Fruit fly (Drosophila melanogaster) whole organism, embryonic: ENCODE data around the gene CG18810.

ENCODE experiments used
- Atf6 ChIP-seq: fragments of 200-800 bp; sonication (Bioruptor generic); IDR thresholded peaks from 2 replicates; pipeline ENCODE4 v1.3.6; 2022; ENCODE audit warnings: missing biosample characterization, missing genetic modification characterization
- CG10209 ChIP-seq: fragments of 200-800 bp; sonication (Bioruptor generic); optimal IDR thresholded peaks from 3 replicates; lab custom pipeline; 2017; ENCODE audit warnings: missing biosample characterization, mild to moderate bottlenecking, missing genetic modification characterization, missing genetic modification reagents
- CG11247 ChIP-seq: fragments of 200-800 bp; sonication (Bioruptor generic); IDR thresholded peaks from 2 replicates; pipeline ENCODE4 v1.3.6; 2022; ENCODE audit warnings: missing biosample characterization, missing genetic modification characterization
- CG14014 ChIP-seq: fragments of 200-800 bp; sonication (Bioruptor generic); IDR thresholded peaks from 2 replicates; pipeline ENCODE4 v1.3.6; 2022; ENCODE audit warnings: missing biosample characterization, missing genetic modification characterization
- CG1647 ChIP-seq: fragments of 200-800 bp; sonication (Bioruptor generic); optimal IDR thresholded peaks from 3 replicates; lab custom pipeline; 2016; ENCODE audit warnings: missing biosample characterization, missing genetic modification characterization
- CG16779 ChIP-seq: fragments of 200-800 bp; sonication (Bioruptor generic); IDR thresholded peaks from 2 replicates; pipeline ENCODE4 v1.3.6; 2022; ENCODE audit warnings: missing biosample characterization, missing genetic modification characterization
- CG18011 ChIP-seq: fragments of 200-800 bp; sonication (Bioruptor generic); optimal IDR thresholded peaks from 2 replicates; lab custom pipeline; 2017; ENCODE audit warnings: missing biosample characterization, missing genetic modification characterization, mild to moderate bottlenecking, moderate library complexity, missing genotype
- CG2202 ChIP-seq: fragments of 200-800 bp; sonication (Bioruptor generic); optimal IDR thresholded peaks from 2 replicates; lab custom pipeline; 2018; ENCODE audit warnings: missing biosample characterization, mild to moderate bottlenecking, missing genetic modification characterization
- CG2712 ChIP-seq: fragments of 200-800 bp; optimal IDR thresholded peaks from 3 replicates; lab custom pipeline; 2019; ENCODE audit warnings: missing biosample characterization, mild to moderate bottlenecking, missing genetic modification characterization, moderate library complexity
- CG2889 ChIP-seq: fragments of 200-800 bp; sonication (Bioruptor generic); IDR thresholded peaks from 3 replicates; pipeline ENCODE4 v1.3.6; 2022; ENCODE audit warnings: missing biosample characterization, missing genetic modification characterization
- CG30403 ChIP-seq: fragments of 200-800 bp; sonication (Bioruptor generic); optimal IDR thresholded peaks from 3 replicates; lab custom pipeline; 2016; ENCODE audit warnings: missing biosample characterization, missing genetic modification characterization
- CG30431 ChIP-seq: fragments of 200-800 bp; sonication (Bioruptor generic); optimal IDR thresholded peaks from 2 replicates; lab custom pipeline; 2017; ENCODE audit warnings: missing biosample characterization, missing genetic modification characterization
- CG33213 ChIP-seq: fragments of 200-800 bp; sonication (Bioruptor generic); optimal IDR thresholded peaks from 3 replicates; lab custom pipeline; 2016; ENCODE audit warnings: missing biosample characterization, missing genetic modification characterization
- CG33557 ChIP-seq: fragments of 200-800 bp; sonication (Bioruptor generic); optimal IDR thresholded peaks from 2 replicates; lab custom pipeline; 2019; ENCODE audit warnings: missing biosample characterization, mild to moderate bottlenecking, missing genetic modification characterization, moderate library complexity
- CG34376 ChIP-seq: fragments of 200-800 bp; sonication (Bioruptor generic); optimal IDR thresholded peaks from 2 replicates; lab custom pipeline; 2018; ENCODE audit warnings: missing biosample characterization, mild to moderate bottlenecking, missing genetic modification characterization
- CG3995 ChIP-seq: fragments of 200-800 bp; sonication (Bioruptor generic); optimal IDR thresholded peaks from 3 replicates; lab custom pipeline; 2016; ENCODE audit warnings: missing biosample characterization, missing genetic modification characterization
- CG42726 ChIP-seq: fragments of 200-800 bp; sonication (Bioruptor generic); IDR thresholded peaks from 2 replicates; pipeline ENCODE4 v1.3.6; 2022; ENCODE audit warnings: missing biosample characterization, missing genetic modification characterization; ENCODE audit not compliant: partially characterized antibody
- CG5245 ChIP-seq: fragments of 200-800 bp; sonication (Bioruptor generic); optimal IDR thresholded peaks from 3 replicates; lab custom pipeline; 2016; ENCODE audit warnings: missing biosample characterization, missing genetic modification characterization
- CG6175 ChIP-seq: fragments of 200-800 bp; sonication (Bioruptor generic); IDR thresholded peaks from 3 replicates; pipeline ENCODE4 v1.3.6; 2022; ENCODE audit warnings: missing biosample characterization, missing genetic modification characterization
- CG6654 ChIP-seq: fragments of 200-800 bp; sonication (Bioruptor generic); optimal IDR thresholded peaks from 2 replicates; lab custom pipeline; 2017; ENCODE audit warnings: missing biosample characterization, mild to moderate bottlenecking, missing genetic modification characterization
- CG6689 ChIP-seq: fragments of 200-800 bp; sonication (Bioruptor generic); IDR thresholded peaks from 2 replicates; pipeline ENCODE4 v1.3.6; 2022; ENCODE audit warnings: missing biosample characterization, missing genetic modification characterization
- CG7271 ChIP-seq: fragments of 200-800 bp; sonication (Bioruptor generic); optimal IDR thresholded peaks from 2 replicates; lab custom pipeline; 2018; ENCODE audit warnings: missing biosample characterization, mild to moderate bottlenecking, missing genetic modification characterization, moderate library complexity
- CG7786 ChIP-seq: fragments of 200-800 bp; sonication (Bioruptor generic); optimal IDR thresholded peaks from 2 replicates; lab custom pipeline; 2016; ENCODE audit warnings: missing biosample characterization, missing genetic modification characterization
- CG7963 ChIP-seq: fragments of 200-800 bp; sonication (Bioruptor generic); IDR thresholded peaks from 3 replicates; pipeline ENCODE4 v1.3.6; 2022; ENCODE audit warnings: missing biosample characterization, missing genetic modification characterization; ENCODE audit not compliant: partially characterized antibody
- CG8388 ChIP-seq: fragments of 200-800 bp; sonication (Bioruptor generic); optimal IDR thresholded peaks from 2 replicates; lab custom pipeline; 2019; ENCODE audit warnings: missing biosample characterization, mild to moderate bottlenecking, missing genetic modification characterization, moderate library complexity
- CG9215 ChIP-seq: fragments of 200-800 bp; sonication (Bioruptor generic); IDR thresholded peaks from 2 replicates; pipeline ENCODE4 v1.3.6; 2022; ENCODE audit warnings: missing biosample characterization, missing genetic modification characterization
- Chrac-16 ChIP-seq: fragments of 200-800 bp; sonication (Bioruptor generic); optimal IDR thresholded peaks from 3 replicates; lab custom pipeline; 2016; ENCODE audit warnings: missing biosample characterization, missing genetic modification characterization
- D19B ChIP-seq: fragments of 200-800 bp; sonication (Bioruptor generic); optimal IDR thresholded peaks from 2 replicates; lab custom pipeline; 2017; ENCODE audit warnings: missing biosample characterization, mild to moderate bottlenecking, missing genetic modification characterization
- Dek ChIP-seq: fragments of 200-800 bp; sonication (Bioruptor generic); optimal IDR thresholded peaks from 3 replicates; lab custom pipeline; 2019; ENCODE audit warnings: missing biosample characterization, mild to moderate bottlenecking, missing genetic modification characterization, moderate library complexity
- Dref ChIP-seq: fragments of 200-800 bp; sonication (Bioruptor generic); IDR thresholded peaks from 2 replicates; pipeline ENCODE4 v1.3.6; 2022; ENCODE audit warnings: missing biosample characterization, missing genetic modification characterization
- H15 ChIP-seq: fragments of 200-800 bp; sonication (Bioruptor generic); IDR thresholded peaks from 3 replicates; pipeline ENCODE4 v1.3.6; 2022; ENCODE audit warnings: missing biosample characterization, missing genetic modification characterization
- HLH4C ChIP-seq: fragments of 200-800 bp; sonication (Bioruptor generic); IDR thresholded peaks from 3 replicates; pipeline ENCODE4 v1.3.6; 2022; ENCODE audit warnings: missing biosample characterization, missing genetic modification characterization; ENCODE audit not compliant: partially characterized antibody
- Hr3 ChIP-seq: fragments of 200-800 bp; sonication (Bioruptor generic); optimal IDR thresholded peaks from 3 replicates; lab custom pipeline; 2016; ENCODE audit warnings: missing biosample characterization, missing genetic modification characterization
- MBD-R2 ChIP-seq: fragments of 200-800 bp; sonication (Bioruptor generic); IDR thresholded peaks from 2 replicates; pipeline ENCODE4 v1.3.6; 2022; ENCODE audit warnings: missing biosample characterization, missing genetic modification characterization
- Mes4 ChIP-seq: fragments of 200-800 bp; sonication (Bioruptor generic); optimal IDR thresholded peaks from 2 replicates; lab custom pipeline; 2016; ENCODE audit warnings: missing biosample characterization, missing genetic modification characterization
- ap ChIP-seq: fragments of 200-800 bp; sonication (Bioruptor generic); IDR thresholded peaks from 2 replicates; pipeline ENCODE4 v1.3.6; 2022; ENCODE audit warnings: missing biosample characterization, missing genetic modification characterization
- bigmax ChIP-seq: fragments of 200-800 bp; sonication (Bioruptor generic); optimal IDR thresholded peaks from 2 replicates; lab custom pipeline; 2018; ENCODE audit warnings: missing biosample characterization, mild to moderate bottlenecking, missing genetic modification characterization
- chif ChIP-seq, 2 experiments: fragments of 200-800 bp; sonication (Bioruptor generic); optimal IDR thresholded peaks; 3 replicates each; lab custom pipeline; 2016; ENCODE audit warnings: missing biosample characterization in 2 of 2, missing genetic modification characterization in 2 of 2
- chinmo ChIP-seq: fragments of 200-800 bp; sonication (Bioruptor generic); IDR thresholded peaks from 4 replicates; pipeline ENCODE4 v1.3.6; 2022; ENCODE audit warnings: missing biosample characterization, missing genetic modification characterization; ENCODE audit not compliant: partially characterized antibody
- crp ChIP-seq, 2 experiments: fragments of 200-800 bp; sonication (Bioruptor generic); optimal IDR thresholded peaks; 2 replicates in 1 of 2; 3 replicates in 1 of 2; lab custom pipeline; 2017; ENCODE audit warnings: missing biosample characterization in 2 of 2, missing genetic modification characterization in 2 of 2, mild to moderate bottlenecking in 1 of 2, moderate library complexity in 1 of 2
- danr ChIP-seq: fragments of 200-800 bp; sonication (Bioruptor generic); IDR thresholded peaks from 2 replicates; pipeline ENCODE4 v1.3.6; 2022; ENCODE audit warnings: missing biosample characterization, missing genetic modification characterization
- dimm ChIP-seq: fragments of 200-800 bp; sonication (Bioruptor generic); IDR thresholded peaks from 2 replicates; pipeline ENCODE4 v1.3.6; 2022; ENCODE audit warnings: missing biosample characterization, missing genetic modification characterization
- dpn ChIP-seq, 2 experiments: fragments of 200-800 bp; sonication (Bioruptor generic); optimal IDR thresholded peaks; 3 replicates each; lab custom pipeline; 2016; ENCODE audit warnings: missing biosample characterization in 2 of 2, missing genetic modification characterization in 2 of 2
- ftz-f1 ChIP-seq: fragments of 200-800 bp; sonication (Bioruptor generic); optimal IDR thresholded peaks from 2 replicates; lab custom pipeline; 2016; ENCODE audit warnings: missing biosample characterization, missing genetic modification characterization
- hb ChIP-seq: fragments of 200-800 bp; sonication (Bioruptor generic); IDR thresholded peaks from 3 replicates; pipeline ENCODE4 v1.3.6; 2022; ENCODE audit warnings: missing biosample characterization, missing genetic modification characterization; ENCODE audit not compliant: partially characterized antibody
- hbn ChIP-seq: fragments of 200-800 bp; sonication (Bioruptor generic); IDR thresholded peaks from 2 replicates; pipeline ENCODE4 v1.3.6; 2022; ENCODE audit warnings: missing biosample characterization, missing genetic modification characterization; ENCODE audit not compliant: partially characterized antibody
- insv ChIP-seq, 2 experiments: fragments of 200-800 bp; sonication (Bioruptor generic); optimal IDR thresholded peaks; 3 replicates each; lab custom pipeline; 2016 to 2018; ENCODE audit warnings: missing biosample characterization in 2 of 2, missing genetic modification characterization in 2 of 2
- mld ChIP-seq: fragments of 200-800 bp; sonication (Bioruptor generic); IDR thresholded peaks from 3 replicates; pipeline ENCODE4 v1.3.6; 2022; ENCODE audit warnings: missing biosample characterization, missing genetic modification characterization; ENCODE audit not compliant: partially characterized antibody
- salm ChIP-seq: fragments of 200-800 bp; sonication (Bioruptor generic); optimal IDR thresholded peaks from 2 replicates; lab custom pipeline; 2018; ENCODE audit warnings: missing biosample characterization, mild to moderate bottlenecking, missing genetic modification characterization
- tgo ChIP-seq: fragments of 200-800 bp; sonication (Bioruptor generic); IDR thresholded peaks from 3 replicates; pipeline ENCODE4 v1.3.6; 2022; ENCODE audit warnings: missing biosample characterization, missing genetic modification characterization
- vnd ChIP-seq: fragments of 200-800 bp; sonication (Bioruptor generic); IDR thresholded peaks from 3 replicates; pipeline ENCODE4 v1.3.6; 2022; ENCODE audit warnings: missing biosample characterization, missing genetic modification characterization; ENCODE audit not compliant: partially characterized antibody

Gene CG18810

DNA sequence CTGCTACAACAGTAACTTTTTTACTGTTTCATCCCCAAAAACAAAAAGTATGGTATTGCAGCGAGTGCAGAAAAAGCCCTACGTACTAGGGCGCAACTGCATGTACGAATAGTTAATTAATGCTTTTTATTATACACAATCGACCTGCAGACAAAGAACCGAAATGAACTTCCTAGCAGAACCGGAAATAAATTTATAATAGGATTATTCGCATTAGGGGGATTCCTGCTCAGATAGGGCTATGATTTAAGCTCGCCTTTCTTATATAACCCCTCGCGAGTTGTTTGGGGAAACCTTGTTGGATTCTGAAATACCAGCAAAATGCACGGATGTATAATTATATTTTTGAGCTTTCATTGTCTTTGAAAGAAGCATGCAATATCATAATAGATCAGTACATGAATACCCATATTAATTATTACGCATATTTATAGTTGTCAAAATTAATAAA is 33.0 kb downstream of the CG18810 start, which contains the start of gene Cen:
TSS of gene Cen (minus strand) at position 199 of the 451 bp plus-strand sequence.
- no peak for TF ChIP-seq Dref (GFP tag; lab: Robert Waterston, UW)
- peak; percentile 1 for TF ChIP-seq CG7271 (tag; lab: Kevin White, UChicago)
- TF ChIP-seq D19B (GFP tag; lab: Kevin White, UChicago) = no peak
- TF ChIP-seq mld (GFP tag; lab: Robert Waterston, UW) = no peak
- TF ChIP-seq Mes4 (GFP tag; lab: Kevin White, UChicago) = peak; percentile 18
- no peak for TF ChIP-seq Atf6 (GFP tag; lab: Robert Waterston, UW)
- TF ChIP-seq CG42726 = no peak
- TF ChIP-seq Dek (tag; lab: Kevin White, UChicago) = no peak
- TF ChIP-seq hbn (GFP tag; lab: Robert Waterston, UW) = no peak
- no peak for TF ChIP-seq danr
- no peak for TF ChIP-seq vnd
- TF ChIP-seq CG14014 = no peak; the same call in 1 of the 2 replicates
- TF ChIP-seq CG9215 (GFP tag; lab: Robert Waterston, UW) = no peak
- TF ChIP-seq CG7786 (GFP tag; lab: Kevin White, UChicago) = no peak
- TF ChIP-seq CG7963 (GFP tag; lab: Robert Waterston, UW) = no peak
- peak; percentile 50 for TF ChIP-seq CG30403 (GFP tag; lab: Kevin White, UChicago)
- peak; percentile 34; the same call in 1 of the 2 replicates for TF ChIP-seq ap
- TF ChIP-seq ftz-f1 (GFP tag; lab: Kevin White, UChicago) = no peak
- TF ChIP-seq crp (GFP tag; optimal IDR thresholded peaks at IDR 0.05; lab: Kevin White, UChicago) = no peak
- peak; percentile 13 for TF ChIP-seq Hr3 (GFP tag; lab: Kevin White, UChicago)
- TF ChIP-seq CG10209 (GFP tag; lab: Kevin White, UChicago) = peak; percentile 18
- no peak for TF ChIP-seq dimm
- TF ChIP-seq insv (GFP tag; optimal IDR thresholded peaks at IDR 0.05; lab: Kevin White, UChicago) = no peak
- no peak for TF ChIP-seq CG6654 (GFP tag; lab: Kevin White, UChicago)
- TF ChIP-seq CG11247 (GFP tag; lab: Robert Waterston, UW) = no peak
- no peak for TF ChIP-seq CG34376 (GFP tag; lab: Kevin White, UChicago)
- TF ChIP-seq H15 (GFP tag; lab: Robert Waterston, UW) = no peak
- no peak for TF ChIP-seq CG5245 (GFP tag; lab: Kevin White, UChicago)
- peak; percentile 20 for TF ChIP-seq Chrac-16
- TF ChIP-seq CG6175 (GFP tag; lab: Robert Waterston, UW) = no peak
- TF ChIP-seq dpn (GFP tag; optimal IDR thresholded peaks at IDR 0.05; lab: Kevin White, UChicago) = peak; percentile 22 to 39
- no peak for TF ChIP-seq HLH4C (GFP tag; lab: Robert Waterston, UW)
- TF ChIP-seq CG2889 (GFP tag; lab: Robert Waterston, UW) = no peak
- no peak for TF ChIP-seq hb (GFP tag; lab: Robert Waterston, UW)
- TF ChIP-seq CG6689 (GFP tag; lab: Robert Waterston, UW) = no peak
- TF ChIP-seq CG16779 (GFP tag; lab: Robert Waterston, UW) = no peak
- TF ChIP-seq CG8388 = no peak
- peak; percentile 40; the same call in 1 of the 2 replicates for TF ChIP-seq MBD-R2 (GFP tag; lab: Robert Waterston, UW)
- 0 out of 3 replicates have a peak, but pooled peaks have one; percentile 34 for TF ChIP-seq tgo (GFP tag; lab: Robert Waterston, UW)
- TF ChIP-seq CG1647 (GFP tag; lab: Kevin White, UChicago) = peak; percentile 15
- peak; percentile 18 for TF ChIP-seq CG33213
- TF ChIP-seq chinmo (GFP tag; lab: Robert Waterston, UW) = no peak
- TF ChIP-seq CG30431 (GFP tag; lab: Kevin White, UChicago) = peak; percentile 13
- TF ChIP-seq bigmax (GFP tag; lab: Kevin White, UChicago) = no peak
- TF ChIP-seq CG2712 (tag; lab: Kevin White, UChicago) = no peak
- no peak for TF ChIP-seq CG18011 (GFP tag; lab: Kevin White, UChicago)
- TF ChIP-seq CG3995 (GFP tag; lab: Kevin White, UChicago) = peak; percentile 67
- peak in 1 of 2 experiments; percentile 7 for TF ChIP-seq chif (GFP tag; optimal IDR thresholded peaks at IDR 0.05; lab: Kevin White, UChicago)
- TF ChIP-seq CG2202 (tag; lab: Kevin White, UChicago) = no peak
- no peak for TF ChIP-seq CG33557 (GFP tag; lab: Kevin White, UChicago)
- no peak for TF ChIP-seq salm
